Fruit fly (Drosophila melanogaster) whole organism: ENCODE data around the gene nAChRalpha6.

Experiments
- CG8478 ChIP-seq: fragments of >200 bp; optimal IDR thresholded peaks from 2 replicates; lab custom pipeline; 2018; ENCODE audit warnings: inconsistent platforms
- EcR ChIP-seq, 2 experiments: fragments of >200 bp; optimal IDR thresholded peaks; 2 replicates each; lab custom pipeline; 2017; ENCODE audit warnings: missing biosample characterization in 2 of 2, missing genetic modification characterization in 2 of 2, missing genetic modification reagents in 2 of 2
- psq ChIP-seq: fragments of >200 bp; optimal IDR thresholded peaks from 2 replicates; lab custom pipeline; 2017
- usp ChIP-seq: fragments of >200 bp; optimal IDR thresholded peaks from 2 replicates; lab custom pipeline; 2017; ENCODE audit warnings: missing biosample characterization, missing genetic modification characterization, mixed read lengths

- TF ChIP-seq usp (GFP tag; lab: Kevin White, UChicago) (no peak), psq (lab: Kevin White, UChicago) (no peak), CG8478 (lab: Kevin White, UChicago) (no peak), EcR (GFP tag; optimal IDR thresholded peaks at IDR 0.05; lab: Kevin White, UChicago) (no peak)
Observed at dm6 chr2L:9897296-9897695, 11.2 kb upstream of the nAChRalpha6 start, which contains the start of gene RpS2.
